Fruit fly (Drosophila melanogaster) whole organism, pupa: ENCODE results near the gene CG2926.
A peak's percentile ranks its signal among the peaks of the same experiment; 100 is the strongest.

Source experiments
- CG10348 ChIP-seq: fragments of 200-800 bp; sonication (Bioruptor generic); IDR thresholded peaks from 2 replicates; pipeline ENCODE4 v1.3.6; 2022; ENCODE audit warnings: missing biosample characterization, missing genetic modification characterization
- CG12605 ChIP-seq: fragments of 200-800 bp; sonication (Bioruptor generic); IDR thresholded peaks from 2 replicates; pipeline ENCODE4 v1.3.6; 2022; ENCODE audit warnings: missing biosample characterization, missing genetic modification characterization
- CG13204 ChIP-seq: fragments of 200-800 bp; sonication (Bioruptor generic); optimal IDR thresholded peaks from 2 replicates; lab custom pipeline; 2018; ENCODE audit warnings: missing biosample characterization, mild to moderate bottlenecking, missing genetic modification characterization, moderate library complexity
- CG14655 ChIP-seq: fragments of 200-800 bp; sonication (Bioruptor generic); optimal IDR thresholded peaks from 3 replicates; lab custom pipeline; 2017; ENCODE audit warnings: mild to moderate bottlenecking, missing biosample characterization, missing genetic modification reagents, missing genetic modification characterization
- CG15710 ChIP-seq: fragments of 200-800 bp; sonication (Bioruptor generic); optimal IDR thresholded peaks from 2 replicates; lab custom pipeline; 2018; ENCODE audit warnings: missing biosample characterization, mild to moderate bottlenecking, missing genetic modification characterization, moderate library complexity
- CG17806 ChIP-seq: fragments of 200-800 bp; sonication (Bioruptor generic); optimal IDR thresholded peaks from 2 replicates; lab custom pipeline; 2018; ENCODE audit warnings: missing biosample characterization, mild to moderate bottlenecking, missing genetic modification characterization, moderate library complexity
- CG32121 ChIP-seq: fragments of 200-800 bp; sonication (Bioruptor generic); IDR thresholded peaks from 2 replicates; pipeline ENCODE4 v1.3.6; 2022; ENCODE audit warnings: missing biosample characterization, missing genetic modification characterization
- CG34367 ChIP-seq: fragments of 200-800 bp; sonication (Bioruptor generic); optimal IDR thresholded peaks from 2 replicates; lab custom pipeline; 2018; ENCODE audit warnings: missing biosample characterization, mild to moderate bottlenecking, missing genetic modification characterization
- CG4496 ChIP-seq: fragments of 200-800 bp; sonication (Bioruptor generic); IDR thresholded peaks from 3 replicates; pipeline ENCODE4 v1.3.6; 2022; ENCODE audit warnings: missing biosample characterization, missing genetic modification characterization
- CG8159 ChIP-seq: fragments of 200-800 bp; sonication (Bioruptor generic); optimal IDR thresholded peaks from 3 replicates; lab custom pipeline; 2018; ENCODE audit warnings: missing biosample characterization, mild to moderate bottlenecking, missing genetic modification characterization, moderate library complexity
- CG8301 ChIP-seq: fragments of 200-800 bp; sonication (Bioruptor generic); optimal IDR thresholded peaks from 2 replicates; lab custom pipeline; 2018; ENCODE audit warnings: missing biosample characterization, mild to moderate bottlenecking, missing genetic modification characterization
- CG9948 ChIP-seq: fragments of 200-800 bp; sonication (Bioruptor generic); optimal IDR thresholded peaks from 2 replicates; lab custom pipeline; 2018; ENCODE audit warnings: missing biosample characterization, mild to moderate bottlenecking, missing genetic modification characterization, moderate library complexity
- D1 ChIP-seq: fragments of 200-800 bp; sonication (Bioruptor generic); optimal IDR thresholded peaks from 2 replicates; lab custom pipeline; 2018; ENCODE audit warnings: missing biosample characterization, mild to moderate bottlenecking, missing genetic modification characterization, moderate library complexity
- EcR ChIP-seq: fragments of 200-800 bp; sonication (Bioruptor generic); optimal IDR thresholded peaks from 3 replicates; lab custom pipeline; 2019; ENCODE audit warnings: missing biosample characterization, missing genetic modification characterization, mild to moderate bottlenecking, moderate library complexity, missing genetic modification reagents
- Ets98B ChIP-seq: fragments of 200-800 bp; sonication (Bioruptor generic); IDR thresholded peaks from 2 replicates; pipeline ENCODE4 v1.3.6; 2022; ENCODE audit warnings: missing biosample characterization, missing genetic modification characterization
- Pif1A ChIP-seq: fragments of 200-800 bp; sonication (Bioruptor generic); optimal IDR thresholded peaks from 3 replicates; lab custom pipeline; 2016; ENCODE audit warnings: missing biosample characterization, missing genetic modification characterization
- Pif1B ChIP-seq: fragments of 200-800 bp; sonication (Bioruptor generic); optimal IDR thresholded peaks from 3 replicates; lab custom pipeline; 2016; ENCODE audit warnings: missing biosample characterization, missing genetic modification characterization
- Snoo ChIP-seq: fragments of 200-800 bp; sonication (Bioruptor generic); optimal IDR thresholded peaks from 3 replicates; lab custom pipeline; 2017; ENCODE audit warnings: missing biosample characterization, mild to moderate bottlenecking, missing genetic modification characterization, inconsistent platforms
- fd96Ca ChIP-seq: fragments of 200-800 bp; sonication (Bioruptor generic); IDR thresholded peaks from 3 replicates; pipeline ENCODE4 v1.3.6; 2022; ENCODE audit warnings: missing biosample characterization, missing genetic modification characterization
- gl ChIP-seq: fragments of 200-800 bp; sonication (Bioruptor generic); optimal IDR thresholded peaks from 2 replicates; lab custom pipeline; 2018; ENCODE audit warnings: missing biosample characterization, mild to moderate bottlenecking, missing genetic modification characterization
- rn ChIP-seq: fragments of 200-800 bp; sonication (Bioruptor generic); IDR thresholded peaks from 2 replicates; pipeline ENCODE4 v1.3.6; 2022; ENCODE audit warnings: missing biosample characterization, missing genetic modification characterization

The CG2926 gene

DNA sequence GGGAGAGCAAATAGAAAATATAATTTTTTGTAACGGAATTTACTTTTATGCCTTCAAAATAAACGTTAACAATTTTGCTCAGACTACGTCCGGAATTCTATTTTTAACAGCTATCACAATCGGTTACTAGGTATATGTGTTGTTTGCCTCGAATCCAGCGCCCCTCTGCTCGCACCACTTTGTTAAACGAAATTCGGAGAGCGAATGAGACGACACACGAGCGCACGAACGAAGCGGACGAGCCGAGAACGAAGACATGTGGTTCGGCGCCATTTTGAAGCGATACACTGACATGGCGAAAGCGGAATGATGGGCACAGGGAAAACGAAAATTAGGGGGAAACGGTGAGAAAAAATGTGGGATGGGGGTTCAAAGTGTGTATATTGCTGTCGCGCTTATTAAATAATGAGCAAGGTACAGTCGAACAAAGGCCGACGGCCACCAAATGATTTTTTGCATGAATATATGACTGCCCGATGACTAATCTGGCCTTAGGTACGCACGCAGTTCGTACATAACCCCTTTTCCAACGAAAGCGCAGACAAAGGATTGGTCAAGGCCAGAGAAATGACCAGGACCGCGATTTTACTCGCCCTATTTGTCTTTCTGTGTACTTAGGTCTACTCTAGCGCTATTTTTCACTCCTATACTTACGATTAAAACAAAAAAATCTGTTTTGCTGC is 12.3 kb upstream of the CG2926 start:
- TF ChIP-seq EcR (GFP tag; lab: Kevin White, UChicago) = peak; percentile 54
- no peak for TF ChIP-seq CG4496 (GFP tag; lab: Robert Waterston, UW)
- peak; percentile 9 for TF ChIP-seq CG34367 (tag; lab: Kevin White, UChicago)
- no peak for TF ChIP-seq CG17806 (tag; lab: Kevin White, UChicago)
- no peak for TF ChIP-seq CG8301 (tag; lab: Kevin White, UChicago)
- TF ChIP-seq CG32121 (GFP tag; lab: Robert Waterston, UW) = no peak

DNA sequence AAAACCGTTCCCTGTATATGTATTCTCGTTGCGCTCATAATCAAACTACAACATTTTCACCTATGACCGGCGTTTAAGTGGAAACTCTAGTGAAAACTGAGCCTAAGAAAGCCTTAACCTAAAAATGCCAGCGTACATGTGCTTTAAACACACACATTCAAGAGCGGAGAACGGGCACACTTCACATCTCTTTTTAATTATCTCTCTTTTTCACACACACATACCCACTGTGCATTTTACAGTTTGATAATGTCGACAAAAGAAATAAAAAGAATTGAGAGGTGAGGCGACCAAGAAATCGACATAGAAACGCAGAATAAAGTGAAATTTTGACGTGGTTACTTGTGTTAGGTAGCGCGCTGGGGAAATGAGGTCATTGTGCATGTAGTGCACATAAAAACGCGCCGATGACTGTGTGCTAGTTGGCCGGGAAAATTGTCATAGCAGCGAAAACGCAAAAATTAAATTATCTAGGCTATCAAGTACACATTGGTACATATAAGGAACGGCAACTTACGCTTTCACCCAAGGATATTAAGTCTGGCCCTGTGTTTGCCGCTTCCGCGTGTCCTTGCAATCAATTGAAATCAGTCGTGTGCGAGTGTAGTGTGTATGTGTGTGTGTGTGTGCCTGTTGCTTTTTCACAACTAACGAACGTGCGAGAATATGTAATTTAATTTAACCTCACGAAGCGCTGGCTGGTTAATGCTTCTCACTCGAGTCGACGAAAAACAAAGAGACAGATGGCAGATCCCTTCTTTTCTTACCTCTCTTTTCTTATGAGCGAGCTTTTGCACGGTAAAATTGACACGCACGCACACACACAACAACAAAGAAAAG is 11.6 kb upstream of the CG2926 start:
- TF ChIP-seq fd96Ca (no peak), CG13204 (GFP tag; lab: Kevin White, UChicago) (no peak), CG8159 (tag; lab: Kevin White, UChicago) (no peak), Ets98B (no peak), gl (tag; lab: Kevin White, UChicago) (no peak), CG4496 (GFP tag; lab: Robert Waterston, UW) (no peak), CG32121 (GFP tag; lab: Robert Waterston, UW) (no peak), Pif1B (GFP tag; lab: Kevin White, UChicago) (no peak), CG9948 (tag; lab: Kevin White, UChicago) (no peak), EcR (GFP tag; lab: Kevin White, UChicago) (no peak), rn (no peak), Pif1A (GFP tag; lab: Kevin White, UChicago) (no peak), CG15710 (no peak), CG14655 (GFP tag; lab: Kevin White, UChicago) (no peak), CG10348 (no peak)

DNA sequence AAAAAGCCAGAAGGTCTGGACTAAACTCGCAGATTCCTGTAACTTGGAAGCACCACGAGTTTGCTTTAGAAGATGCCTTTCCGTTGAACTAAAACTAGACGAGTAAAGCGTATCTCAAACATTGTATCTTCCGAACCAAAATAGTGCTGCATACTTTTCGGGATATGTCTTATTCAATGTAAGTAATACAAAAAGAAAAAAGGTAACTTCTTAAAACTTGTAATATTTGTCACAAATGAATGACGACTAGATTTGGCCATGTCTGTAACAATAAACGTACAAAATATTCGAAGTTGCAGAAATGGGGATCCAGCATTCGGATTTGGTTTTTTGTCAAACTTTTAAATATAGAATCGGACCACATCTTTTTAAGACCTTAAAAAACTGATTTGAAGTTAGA is 6.7 kb upstream of the CG2926 start:
- no peak for TF ChIP-seq Pif1A (GFP tag; lab: Kevin White, UChicago)
- no peak for TF ChIP-seq CG34367 (tag; lab: Kevin White, UChicago)
- TF ChIP-seq gl (tag; lab: Kevin White, UChicago) = no peak
- 0 out of 2 replicates have a peak, but pooled peaks have one; percentile 20 for TF ChIP-seq CG12605
- TF ChIP-seq CG17806 (tag; lab: Kevin White, UChicago) = no peak

DNA sequence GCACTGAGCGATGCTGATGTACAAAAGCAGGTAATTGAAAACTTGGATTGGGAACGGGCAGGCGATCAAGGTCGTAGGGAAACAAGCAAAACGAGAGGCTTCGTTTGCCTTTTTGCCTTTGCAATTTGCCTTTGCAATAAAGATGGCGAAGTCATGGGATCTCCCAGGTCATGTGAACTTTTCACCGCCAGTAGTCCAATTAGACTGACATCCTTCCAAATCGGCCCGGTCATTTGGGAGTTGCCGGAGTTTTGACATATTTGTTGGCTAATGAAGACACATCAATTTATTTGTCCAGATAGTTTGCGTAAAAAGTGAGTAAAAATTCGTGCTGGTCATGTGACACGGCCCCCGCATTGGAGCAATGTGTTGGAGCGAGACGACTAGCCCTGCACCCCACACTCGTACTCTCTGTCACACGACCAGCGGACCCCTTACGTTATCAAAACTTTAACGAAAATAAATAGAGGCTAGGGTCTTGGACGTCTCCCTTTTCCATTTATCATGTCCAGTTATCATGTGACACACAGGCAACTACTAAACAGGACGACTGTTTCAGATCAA is 3.9 kb upstream of the CG2926 start:
- no peak for TF ChIP-seq CG32121 (GFP tag; lab: Robert Waterston, UW)
- TF ChIP-seq CG4496 (GFP tag; lab: Robert Waterston, UW) = 0 out of 3 replicates have a peak, but pooled peaks have one; percentile 34
- TF ChIP-seq CG12605 = no peak
- no peak for TF ChIP-seq CG15710
- no peak for TF ChIP-seq CG34367 (tag; lab: Kevin White, UChicago)
- TF ChIP-seq CG17806 (tag; lab: Kevin White, UChicago) = no peak
- TF ChIP-seq Snoo (tag; lab: Kevin White, UChicago) = no peak
- TF ChIP-seq CG10348 = no peak
- peak; percentile 30 for TF ChIP-seq EcR (GFP tag; lab: Kevin White, UChicago)
- no peak for TF ChIP-seq CG14655 (GFP tag; lab: Kevin White, UChicago)
- no peak for TF ChIP-seq fd96Ca

DNA sequence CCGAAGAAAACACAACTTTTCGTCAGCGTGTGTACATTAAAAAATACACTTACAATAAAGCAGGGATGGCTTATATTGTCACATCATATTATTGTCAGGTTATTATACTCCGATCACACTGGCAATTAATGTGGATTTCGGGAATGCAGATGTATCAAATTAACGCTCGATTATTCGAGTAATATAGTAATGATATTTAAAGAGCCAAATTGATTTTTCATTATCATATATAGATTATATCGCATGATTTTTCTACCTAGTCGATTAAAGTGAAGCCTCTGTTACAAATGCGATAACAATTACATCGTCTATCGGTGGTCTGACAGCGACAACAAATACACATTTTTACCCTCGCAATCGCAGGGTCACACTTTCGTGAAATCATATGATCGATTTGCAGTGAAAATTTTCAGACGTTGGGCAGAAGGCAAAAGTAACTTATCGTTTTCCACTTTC is 3.2 kb upstream of the CG2926 start, which contains the start of the genes noi and Vha26:
Gene noi (minus strand): TSS at position 62 of the 456 bp plus-strand sequence.
Gene Vha26 (plus strand): TSS at position 366 of the 456 bp plus-strand sequence.
- TF ChIP-seq CG13204 (GFP tag; lab: Kevin White, UChicago) (no peak), CG4496 (GFP tag; lab: Robert Waterston, UW) (no peak), CG15710 (peak; percentile 15), CG14655 (GFP tag; lab: Kevin White, UChicago) (no peak), rn (no peak)

DNA sequence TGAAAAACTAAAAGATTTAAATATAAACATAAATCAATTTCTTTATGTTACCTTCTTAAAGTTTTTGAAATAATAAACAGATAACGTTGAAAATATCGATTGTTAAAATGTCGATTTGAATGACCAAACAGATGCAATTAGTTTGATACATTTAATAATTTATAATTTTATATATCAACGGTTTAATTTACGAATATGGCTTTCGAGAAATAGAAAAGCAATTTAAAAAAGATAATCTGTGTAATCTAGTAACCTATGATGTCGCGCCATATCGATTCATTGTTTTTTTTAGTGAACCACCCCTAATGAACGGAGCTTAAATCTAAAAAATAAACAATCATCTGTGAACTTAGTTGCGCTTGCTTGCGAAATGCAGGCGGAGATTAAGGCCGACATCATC is 393 bp upstream of the CG2926 start, which contains the start of gene PolZ2:
Gene PolZ2 (plus strand): TSS at position 301 of the 400 bp plus-strand sequence.
- no peak for TF ChIP-seq CG17806 (tag; lab: Kevin White, UChicago)
- TF ChIP-seq CG8301 (tag; lab: Kevin White, UChicago) = no peak
- TF ChIP-seq fd96Ca = no peak
- no peak for TF ChIP-seq CG13204 (GFP tag; lab: Kevin White, UChicago)
- TF ChIP-seq Snoo (tag; lab: Kevin White, UChicago) = no peak
- no peak for TF ChIP-seq CG14655 (GFP tag; lab: Kevin White, UChicago)
- no peak for TF ChIP-seq rn
- no peak for TF ChIP-seq Ets98B
- TF ChIP-seq CG32121 (GFP tag; lab: Robert Waterston, UW) = no peak
- TF ChIP-seq CG4496 (GFP tag; lab: Robert Waterston, UW) = no peak
- no peak for TF ChIP-seq gl (tag; lab: Kevin White, UChicago)
- no peak for TF ChIP-seq EcR (GFP tag; lab: Kevin White, UChicago)
- TF ChIP-seq Pif1A (GFP tag; lab: Kevin White, UChicago) = no peak
- no peak for TF ChIP-seq CG9948 (tag; lab: Kevin White, UChicago)
- TF ChIP-seq CG12605 = no peak
- TF ChIP-seq CG34367 (tag; lab: Kevin White, UChicago) = no peak
- TF ChIP-seq Pif1B (GFP tag; lab: Kevin White, UChicago) = no peak
- TF ChIP-seq D1 = no peak
- no peak for TF ChIP-seq CG10348
- TF ChIP-seq CG8159 (tag; lab: Kevin White, UChicago) = no peak
